Worm (Caenorhabditis elegans) whole organism, L1 larva: Measurements from ENCODE around the gene F59E12.9.

Experiments
- C16A3.4 ChIP-seq: fragments of 150-350 bp; optimal IDR thresholded peaks from 2 replicates; lab custom pipeline; 2014; ENCODE audit warnings: missing biosample characterization, missing genetic modification characterization
- alr-1 ChIP-seq: fragments of 200-800 bp; sonication (Bioruptor generic); optimal IDR thresholded peaks from 2 replicates; lab custom pipeline; 2018; ENCODE audit warnings: borderline replicate concordance, mild to moderate bottlenecking, missing genetic modification characterization, missing compliant biosample characterization
- ceh-63 ChIP-seq: fragments of 200-800 bp; sonication (Bioruptor generic); optimal IDR thresholded peaks from 2 replicates; lab custom pipeline; 2018; ENCODE audit warnings: mild to moderate bottlenecking, missing genetic modification characterization, missing compliant biosample characterization
- ceh-8 ChIP-seq: fragments of 200-800 bp; sonication (Bioruptor generic); optimal IDR thresholded peaks from 2 replicates; lab custom pipeline; 2018; ENCODE audit warnings: mild to moderate bottlenecking, missing genetic modification characterization, moderate library complexity, missing compliant biosample characterization
- dpl-1 ChIP-seq, 3 experiments: fragments of 150-350 bp in 2 of 3; sonication (generic microtip) in 1 of 3; optimal IDR thresholded peaks; 2 replicates each; lab custom pipeline; 2014 to 2017; ENCODE audit warnings: missing biosample characterization in 3 of 3, missing genetic modification characterization in 3 of 3, missing genetic modification reagents in 3 of 3
- dsc-1 ChIP-seq: sonication (generic microtip); optimal IDR thresholded peaks from 2 replicates; lab custom pipeline; 2016; ENCODE audit warnings: mild to moderate bottlenecking, missing genetic modification characterization, missing compliant biosample characterization
- efl-1 ChIP-seq, 4 experiments: fragments of 150-350 bp; optimal IDR thresholded peaks in 3 of 4; peaks in 1 of 4; 1 replicate in 1 of 4; 2 replicates in 3 of 4; lab custom pipeline; 2014; ENCODE audit warnings: missing biosample characterization in 2 of 4, missing genetic modification characterization in 2 of 4, missing genetic modification reagents in 2 of 4
- egl-27 ChIP-seq, 2 experiments: fragments of 150-350 bp in 1 of 2; sonication (generic microtip); optimal IDR thresholded peaks; 3 replicates each; lab custom pipeline; 2017 to 2018; ENCODE audit warnings: missing biosample characterization in 2 of 2, missing genetic modification characterization in 2 of 2, missing genetic modification reagents in 2 of 2
- elt-2 ChIP-seq: sonication (generic microtip); optimal IDR thresholded peaks from 2 replicates; lab custom pipeline; 2016; ENCODE audit warnings: missing genetic modification characterization, mild to moderate bottlenecking, inconsistent platforms, missing compliant biosample characterization, missing genetic modification reagents
- ets-5 ChIP-seq: fragments of 200-800 bp; sonication (Bioruptor generic); IDR thresholded peaks from 2 replicates; pipeline ENCODE4 v1.3.6; 2022; ENCODE audit warnings: missing genetic modification characterization, missing compliant biosample characterization
- fkh-4 ChIP-seq: sonication (generic microtip); optimal IDR thresholded peaks from 2 replicates; lab custom pipeline; 2016; ENCODE audit warnings: missing compliant biosample characterization, missing genetic modification characterization, borderline replicate concordance
- hpl-2 ChIP-seq: fragments of 150-350 bp; optimal IDR thresholded peaks from 2 replicates; lab custom pipeline; 2014; ENCODE audit warnings: missing biosample characterization, missing genetic modification reagents, missing genetic modification characterization
- isw-1 ChIP-seq: fragments of 200-800 bp; sonication (Bioruptor generic); IDR thresholded peaks from 2 replicates; pipeline ENCODE4 v1.3.6; 2022; ENCODE audit warnings: missing genetic modification characterization, missing compliant biosample characterization
- lin-14 ChIP-seq: fragments of 200-800 bp; sonication (Bioruptor generic); optimal IDR thresholded peaks from 2 replicates; lab custom pipeline; 2018; ENCODE audit warnings: mild to moderate bottlenecking, missing genetic modification characterization, moderate library complexity, missing compliant biosample characterization
- lin-15B ChIP-seq: fragments of 150-350 bp; sonication (generic microtip); optimal IDR thresholded peaks from 3 replicates; lab custom pipeline; 2014; ENCODE audit warnings: missing biosample characterization, missing genetic modification characterization
- lin-35 ChIP-seq, 2 experiments: fragments of 150-350 bp; optimal IDR thresholded peaks; 2 replicates each; lab custom pipeline; 2014; ENCODE audit warnings: missing biosample characterization in 2 of 2, missing genetic modification characterization in 2 of 2, missing genetic modification reagents in 2 of 2
- lin-39 ChIP-seq: fragments of 150-350 bp; optimal IDR thresholded peaks from 2 replicates; lab custom pipeline; 2014; ENCODE audit warnings: missing biosample characterization, missing genetic modification reagents, missing genetic modification characterization
- lir-3 ChIP-seq: sonication (generic microtip); optimal IDR thresholded peaks from 2 replicates; lab custom pipeline; 2016; ENCODE audit warnings: mild to moderate bottlenecking, missing genetic modification characterization, moderate library complexity, missing compliant biosample characterization; ENCODE audit not compliant: poor library complexity
- lsy-2 ChIP-seq, 2 experiments: fragments of 150-350 bp; optimal IDR thresholded peaks; 2 replicates each; lab custom pipeline; 2014; ENCODE audit warnings: missing biosample characterization in 2 of 2, missing genetic modification characterization in 2 of 2
- mdl-1 ChIP-seq, 2 experiments: fragments of 150-350 bp; optimal IDR thresholded peaks; 2 replicates each; lab custom pipeline; 2014 to 2017; ENCODE audit warnings: missing biosample characterization in 2 of 2, missing genetic modification characterization in 2 of 2, inconsistent platforms in 1 of 2
- mep-1 ChIP-seq: fragments of 150-350 bp; optimal IDR thresholded peaks from 2 replicates; lab custom pipeline; 2014; ENCODE audit warnings: missing biosample characterization, missing genetic modification characterization
- nhr-12 ChIP-seq: sonication (generic microtip); optimal IDR thresholded peaks from 2 replicates; lab custom pipeline; 2017; ENCODE audit warnings: missing biosample characterization, missing genetic modification characterization
- nhr-20 ChIP-seq: sonication (generic microtip); optimal IDR thresholded peaks from 2 replicates; lab custom pipeline; 2016; ENCODE audit warnings: mild to moderate bottlenecking, missing genetic modification characterization, missing compliant biosample characterization
- nhr-237 ChIP-seq: fragments of 150-350 bp; optimal IDR thresholded peaks from 2 replicates; lab custom pipeline; 2014; ENCODE audit warnings: missing biosample characterization, missing genetic modification characterization
- nhr-28 ChIP-seq: fragments of 150-350 bp; optimal IDR thresholded peaks from 2 replicates; lab custom pipeline; 2014; ENCODE audit warnings: missing biosample characterization, missing genetic modification characterization
- nhr-47 ChIP-seq: sonication (generic microtip); optimal IDR thresholded peaks from 2 replicates; lab custom pipeline; 2016; ENCODE audit warnings: mild to moderate bottlenecking, missing genetic modification characterization, moderate library complexity, missing compliant biosample characterization
- nhr-71 ChIP-seq: sonication (generic microtip); optimal IDR thresholded peaks from 2 replicates; lab custom pipeline; 2016; ENCODE audit warnings: mild to moderate bottlenecking, missing genetic modification characterization, moderate library complexity, missing compliant biosample characterization
- nhr-77 ChIP-seq: fragments of 150-350 bp; optimal IDR thresholded peaks from 2 replicates; lab custom pipeline; 2014; ENCODE audit warnings: missing biosample characterization, missing genetic modification characterization
- nhr-85 ChIP-seq: sonication (generic microtip); peaks from one replicate; lab custom pipeline; 2016; ENCODE audit warnings: missing genetic modification characterization, inconsistent platforms, missing compliant biosample characterization
- nhr-90 ChIP-seq: sonication (generic microtip); optimal IDR thresholded peaks from 2 replicates; lab custom pipeline; 2016; ENCODE audit warnings: mild to moderate bottlenecking, missing genetic modification characterization, missing compliant biosample characterization; ENCODE audit not compliant: poor library complexity
- pag-3 ChIP-seq: sonication (generic microtip); optimal IDR thresholded peaks from 2 replicates; lab custom pipeline; 2017; ENCODE audit warnings: missing genetic modification characterization, mild to moderate bottlenecking, missing compliant biosample characterization, antibody characterized with exemption, borderline replicate concordance; ENCODE audit not compliant: insufficient read depth
- pqm-1 ChIP-seq: sonication (generic microtip); optimal IDR thresholded peaks from 3 replicates; lab custom pipeline; 2017; ENCODE audit warnings: missing biosample characterization, missing genetic modification characterization
- rnt-1 ChIP-seq: sonication (generic microtip); optimal IDR thresholded peaks from 2 replicates; lab custom pipeline; 2016; ENCODE audit warnings: mild to moderate bottlenecking, missing genetic modification characterization, moderate library complexity, missing compliant biosample characterization
- snpc-4 ChIP-seq: fragments of 150-350 bp; optimal IDR thresholded peaks from 2 replicates; lab custom pipeline; 2014; ENCODE audit warnings: missing biosample characterization, missing genetic modification characterization
- sox-4 ChIP-seq: sonication (generic microtip); optimal IDR thresholded peaks from 2 replicates; lab custom pipeline; 2016; ENCODE audit warnings: missing genetic modification characterization, missing compliant biosample characterization
- swsn-7 ChIP-seq: sonication (generic microtip); optimal IDR thresholded peaks from 2 replicates; lab custom pipeline; 2016; ENCODE audit warnings: missing genetic modification characterization, missing compliant biosample characterization
- unc-130 ChIP-seq: fragments of 150-350 bp; optimal IDR thresholded peaks from 2 replicates; lab custom pipeline; 2017; ENCODE audit warnings: missing biosample characterization, missing genetic modification characterization, inconsistent platforms
- unc-30 ChIP-seq: sonication (generic microtip); optimal IDR thresholded peaks from 2 replicates; lab custom pipeline; 2017; ENCODE audit warnings: missing biosample characterization, missing genetic modification characterization
- unc-62 ChIP-seq: fragments of 150-350 bp; optimal IDR thresholded peaks from 2 replicates; lab custom pipeline; 2014; ENCODE audit warnings: missing biosample characterization, missing genetic modification reagents, missing genetic modification characterization
- unc-98 ChIP-seq: fragments of 200-800 bp; sonication (Bioruptor generic); IDR thresholded peaks from 2 replicates; pipeline ENCODE4 v1.3.6; 2022; ENCODE audit warnings: missing genetic modification characterization, missing compliant biosample characterization
- xbp-1 ChIP-seq: sonication (generic microtip); optimal IDR thresholded peaks from 2 replicates; lab custom pipeline; 2016; ENCODE audit warnings: missing genetic modification characterization, missing compliant biosample characterization
- zip-4 ChIP-seq: fragments of 200-800 bp; sonication (Bioruptor generic); optimal IDR thresholded peaks from 2 replicates; lab custom pipeline; 2018; ENCODE audit warnings: mild to moderate bottlenecking, missing genetic modification characterization, moderate library complexity, missing compliant biosample characterization

F59E12.9 gene

DNA sequence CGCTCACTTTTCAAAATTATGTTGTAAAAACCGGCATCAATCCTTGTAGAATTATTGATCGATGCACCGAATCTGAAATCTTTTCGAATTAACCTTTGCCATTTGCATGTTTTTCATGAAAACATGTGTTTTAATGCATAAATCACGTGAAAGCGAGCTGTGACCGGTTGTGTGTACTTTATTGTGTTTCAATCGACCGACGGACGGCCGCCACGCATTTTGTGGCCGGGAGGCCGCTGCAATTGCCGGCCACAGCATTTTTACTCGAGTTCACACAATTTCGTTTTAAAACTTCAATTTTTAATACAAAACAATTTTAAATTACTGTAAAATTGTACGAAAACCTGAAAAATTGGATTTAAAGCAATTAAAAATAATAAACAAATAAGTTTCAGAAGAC lies 42.1 kb upstream of the F59E12.9 start, which contains the start of gene C25H3.11 (continued):
- TF ChIP-seq ceh-8 (GFP tag; lab: Kevin White, UChicago): no peak
- TF ChIP-seq nhr-90 (tag; lab: Kevin White, UChicago): peak; percentile 14
- peak; percentile 6 for TF ChIP-seq unc-130 (tag; lab: Kevin White, UChicago)
- peak; percentile 9 for TF ChIP-seq dsc-1 (tag; lab: Kevin White, UChicago)
- peak; percentile 3 for TF ChIP-seq swsn-7
- TF ChIP-seq egl-27 (tag; optimal IDR thresholded peaks at IDR 0.05; lab: Kevin White, UChicago): no peak
- TF ChIP-seq lsy-2 (tag; optimal IDR thresholded peaks at IDR 0.05; lab: Kevin White, UChicago): peak; percentile 11 to 14
- no peak for TF ChIP-seq pqm-1 (tag; lab: Kevin White, UChicago)
- TF ChIP-seq pag-3: no peak
- TF ChIP-seq xbp-1 (tag; lab: Kevin White, UChicago): no peak
- TF ChIP-seq rnt-1 (tag; lab: Kevin White, UChicago): peak; percentile 26
- TF ChIP-seq unc-30 (tag; lab: Kevin White, UChicago): no peak
- TF ChIP-seq lin-14: peak; percentile 56
- peak; percentile 40 for TF ChIP-seq nhr-71
- peak; percentile 15 for TF ChIP-seq lin-15B (tag; lab: Kevin White, UChicago)
- TF ChIP-seq snpc-4 (tag; lab: Kevin White, UChicago): no peak
- no peak for TF ChIP-seq lir-3 (tag; lab: Kevin White, UChicago)
- TF ChIP-seq C16A3.4 (tag; lab: Kevin White, UChicago): peak; percentile 24
- TF ChIP-seq nhr-28 (tag; lab: Kevin White, UChicago): no peak
- no peak for TF ChIP-seq zip-4 (GFP tag; lab: Kevin White, UChicago)
- TF ChIP-seq nhr-237: no peak
- TF ChIP-seq mep-1 (tag; lab: Kevin White, UChicago): peak; percentile 31
- no peak for TF ChIP-seq unc-62
- peak in 1 of 2 experiments; percentile 32 for TF ChIP-seq mdl-1 (tag; optimal IDR thresholded peaks at IDR 0.05; lab: Kevin White, UChicago)
- no peak for TF ChIP-seq alr-1
- peak in 1 of 2 experiments; percentile 40 for TF ChIP-seq lin-35 (GFP tag; optimal IDR thresholded peaks at IDR 0.05; lab: Kevin White, UChicago)
- peak in 1 of 2 experiments; percentile 3 for TF ChIP-seq efl-1 (optimal IDR thresholded peaks at IDR 0.05; lab: Kevin White, UChicago)
- peak in 1 of 2 experiments; percentile 4 for TF ChIP-seq efl-1 (GFP tag; optimal IDR thresholded peaks at IDR 0.05 in 1 of 2; lab: Kevin White, UChicago)

DNA sequence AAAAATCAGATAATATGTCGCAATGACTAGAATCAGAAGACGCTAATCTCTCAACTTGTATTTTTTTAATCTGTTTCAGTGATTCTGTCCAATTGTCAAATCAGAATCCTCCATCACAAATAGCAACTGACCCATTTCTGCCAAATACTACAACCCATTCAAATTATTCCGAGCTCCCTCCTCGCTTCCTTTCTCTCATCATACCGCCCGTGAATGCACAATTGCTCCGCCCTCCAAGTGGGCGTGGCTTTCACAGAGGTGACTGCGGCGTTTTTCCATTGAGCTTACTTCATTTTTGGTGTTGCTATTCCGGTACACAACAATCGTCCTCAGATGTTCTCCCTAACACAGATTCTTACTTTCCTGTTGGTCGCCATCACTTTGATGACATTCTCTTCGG lies 33.9 kb upstream of the F59E12.9 start, which contains the start of gene flp-27:
flp-27 (plus strand) TSS at position 301 of the 400 bp plus-strand sequence.
- TF ChIP-seq sox-4: no peak
- no peak for TF ChIP-seq nhr-12 (tag; lab: Kevin White, UChicago)
- no peak for TF ChIP-seq fkh-4 (tag; lab: Kevin White, UChicago)
- TF ChIP-seq nhr-20 (tag; lab: Kevin White, UChicago): no peak
- no peak for TF ChIP-seq lin-39 (tag; lab: Kevin White, UChicago)
- no peak for TF ChIP-seq pag-3
- no peak for TF ChIP-seq egl-27 (tag; optimal IDR thresholded peaks at IDR 0.05; lab: Kevin White, UChicago)
- TF ChIP-seq zip-4 (GFP tag; lab: Kevin White, UChicago): no peak

DNA sequence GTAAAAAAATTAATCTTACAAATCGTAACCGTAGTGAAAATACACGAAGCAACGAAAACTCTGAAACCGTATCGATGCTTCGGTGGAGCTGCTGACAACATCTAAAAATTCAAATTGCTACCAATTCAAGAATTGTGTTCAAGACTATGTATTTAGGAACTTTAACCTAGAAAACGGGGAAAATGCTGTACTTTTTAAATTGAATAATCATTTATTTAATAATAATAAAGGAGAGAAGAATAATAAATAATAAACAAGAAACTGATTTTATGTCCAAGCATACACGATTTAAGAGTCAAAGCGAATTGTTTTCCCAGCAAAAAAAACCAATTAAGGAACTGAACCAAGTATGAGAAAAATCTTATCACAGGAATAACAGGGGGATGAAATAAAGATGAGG lies 22.7 kb upstream of the F59E12.9 start, which contains the start of gene C25H3.17:
C25H3.17 (minus strand) TSS at position 101 of the 400 bp plus-strand sequence.
- TF ChIP-seq mep-1 (tag; lab: Kevin White, UChicago): no peak
- TF ChIP-seq pqm-1 (tag; lab: Kevin White, UChicago): no peak
- TF ChIP-seq nhr-85 (tag; lab: Kevin White, UChicago): no peak
- TF ChIP-seq nhr-90 (tag; lab: Kevin White, UChicago): no peak
- no peak for TF ChIP-seq unc-98 (GFP tag; lab: Robert Waterston, UW)
- TF ChIP-seq ets-5 (GFP tag; lab: Robert Waterston, UW): no peak
- no peak for TF ChIP-seq ceh-63 (GFP tag; lab: Kevin White, UChicago)
- TF ChIP-seq elt-2 (tag; lab: Kevin White, UChicago): no peak
- TF ChIP-seq nhr-12 (tag; lab: Kevin White, UChicago): no peak
- no peak for TF ChIP-seq hpl-2
- no peak for TF ChIP-seq nhr-77 (tag; lab: Kevin White, UChicago)
- TF ChIP-seq dpl-1 (GFP tag; optimal IDR thresholded peaks at IDR 0.05; lab: Kevin White, UChicago): no peak
- TF ChIP-seq isw-1 (GFP tag; lab: Robert Waterston, UW): no peak
- no peak for TF ChIP-seq nhr-47 (tag; lab: Kevin White, UChicago)
- TF ChIP-seq, all 84 proteins: peak for 0
